Fruit fly (Drosophila melanogaster) whole organism, embryonic: Measurements from ENCODE around the gene CG4133.

Experiments used
- CG10274 ChIP-seq: fragments of 200-800 bp; sonication (Bioruptor generic); optimal IDR thresholded peaks from 3 replicates; lab custom pipeline; 2017; ENCODE audit warnings: missing biosample characterization, mild to moderate bottlenecking, missing genetic modification characterization
- CG10959 ChIP-seq: fragments of 200-800 bp; sonication (Bioruptor generic); IDR thresholded peaks from 2 replicates; pipeline ENCODE4 v1.3.6; 2022; ENCODE audit warnings: missing biosample characterization, missing genetic modification characterization
- CG11093 ChIP-seq: fragments of 200-800 bp; sonication (Bioruptor generic); IDR thresholded peaks from 3 replicates; pipeline ENCODE4 v1.3.6; 2022; ENCODE audit warnings: missing biosample characterization, missing genetic modification characterization
- CG11456 ChIP-seq: fragments of 200-800 bp; sonication (Bioruptor generic); IDR thresholded peaks from 3 replicates; pipeline ENCODE4 v1.3.6; 2022; ENCODE audit warnings: missing biosample characterization, missing genetic modification characterization
- CG12769 ChIP-seq: fragments of 200-800 bp; sonication (Bioruptor generic); optimal IDR thresholded peaks from 2 replicates; lab custom pipeline; 2019; ENCODE audit warnings: missing biosample characterization, mild to moderate bottlenecking, missing genetic modification characterization, moderate library complexity
- CG32772 ChIP-seq: fragments of 200-800 bp; sonication (Bioruptor generic); IDR thresholded peaks from 2 replicates; pipeline ENCODE4 v1.3.6; 2022; ENCODE audit warnings: missing biosample characterization, missing genetic modification characterization
- CG33557 ChIP-seq: fragments of 200-800 bp; sonication (Bioruptor generic); optimal IDR thresholded peaks from 2 replicates; lab custom pipeline; 2019; ENCODE audit warnings: missing biosample characterization, mild to moderate bottlenecking, missing genetic modification characterization, moderate library complexity
- CG4328 ChIP-seq: fragments of 200-800 bp; sonication (Bioruptor generic); optimal IDR thresholded peaks from 3 replicates; lab custom pipeline; 2017; ENCODE audit warnings: missing biosample characterization, missing genetic modification reagents, missing genetic modification characterization
- CG7786 ChIP-seq: fragments of 200-800 bp; sonication (Bioruptor generic); optimal IDR thresholded peaks from 2 replicates; lab custom pipeline; 2016; ENCODE audit warnings: missing biosample characterization, missing genetic modification characterization
- CG8944 ChIP-seq: fragments of 200-800 bp; sonication (Bioruptor generic); optimal IDR thresholded peaks from 3 replicates; lab custom pipeline; 2016; ENCODE audit warnings: missing biosample characterization, missing genetic modification characterization
- Dip3 ChIP-seq: fragments of 200-800 bp; sonication (Bioruptor generic); optimal IDR thresholded peaks from 3 replicates; lab custom pipeline; 2016; ENCODE audit warnings: missing biosample characterization, missing genetic modification characterization
- Dref ChIP-seq: fragments of 200-800 bp; sonication (Bioruptor generic); IDR thresholded peaks from 2 replicates; pipeline ENCODE4 v1.3.6; 2022; ENCODE audit warnings: missing biosample characterization, missing genetic modification characterization
- HHEX ChIP-seq: fragments of 200-800 bp; sonication (Bioruptor generic); optimal IDR thresholded peaks from 3 replicates; lab custom pipeline; 2017; ENCODE audit warnings: missing biosample characterization, mild to moderate bottlenecking, missing genetic modification characterization, missing genetic modification reagents
- HmgD ChIP-seq: fragments of 200-800 bp; sonication (Bioruptor generic); optimal IDR thresholded peaks from 3 replicates; lab custom pipeline; 2016; ENCODE audit warnings: missing biosample characterization, missing genetic modification characterization
- Hmr ChIP-seq: fragments of 200-800 bp; sonication (Bioruptor generic); optimal IDR thresholded peaks from 3 replicates; lab custom pipeline; 2017; ENCODE audit warnings: mild to moderate bottlenecking, missing biosample characterization, missing genetic modification reagents, missing genetic modification characterization
- Hr39 ChIP-seq: fragments of >200 bp; optimal IDR thresholded peaks from 2 replicates; lab custom pipeline; 2017
- Hr78 ChIP-seq, 2 experiments: fragments of 200-800 bp in 1 of 2; fragments of >200 bp in 1 of 2; sonication (Bioruptor generic) in 1 of 2; optimal IDR thresholded peaks; 2 replicates each; lab custom pipeline; 2017 to 2019; ENCODE audit warnings: missing biosample characterization in 2 of 2, missing genetic modification characterization in 2 of 2, mild to moderate bottlenecking in 1 of 2, moderate library complexity in 1 of 2
- MBD-R2 ChIP-seq: fragments of 200-800 bp; sonication (Bioruptor generic); IDR thresholded peaks from 2 replicates; pipeline ENCODE4 v1.3.6; 2022; ENCODE audit warnings: missing biosample characterization, missing genetic modification characterization
- MESR4 ChIP-seq: fragments of 200-800 bp; sonication (Bioruptor generic); optimal IDR thresholded peaks from 2 replicates; lab custom pipeline; 2018; ENCODE audit warnings: missing biosample characterization, mild to moderate bottlenecking, missing genetic modification characterization, moderate library complexity
- Mad ChIP-seq: fragments of 200-800 bp; sonication (Bioruptor generic); optimal IDR thresholded peaks from 2 replicates; lab custom pipeline; 2016; ENCODE audit warnings: missing biosample characterization, missing genetic modification characterization
- Nf-YB ChIP-seq: fragments of 200-800 bp; sonication (Bioruptor generic); optimal IDR thresholded peaks from 3 replicates; lab custom pipeline; 2019; ENCODE audit warnings: missing biosample characterization, mild to moderate bottlenecking, missing genetic modification characterization, moderate library complexity
- Nf-YC ChIP-seq: fragments of 200-800 bp; optimal IDR thresholded peaks from 3 replicates; lab custom pipeline; 2019; ENCODE audit warnings: missing biosample characterization, mild to moderate bottlenecking, missing genetic modification characterization, moderate library complexity
- Sry-β ChIP-seq: fragments of 200-800 bp; sonication (Bioruptor generic); optimal IDR thresholded peaks from 2 replicates; lab custom pipeline; 2018; ENCODE audit warnings: missing biosample characterization, mild to moderate bottlenecking, missing genetic modification characterization, moderate library complexity
- Trl ChIP-seq, 3 experiments: fragments of >200 bp in 2 of 3; fragments of 200-800 bp in 1 of 3; sonication (Bioruptor generic) in 1 of 3; optimal IDR thresholded peaks; 2 replicates in 1 of 3; 3 replicates in 2 of 3; lab custom pipeline; 2016 to 2017; ENCODE audit warnings: missing biosample characterization in 1 of 3, missing genetic modification characterization in 1 of 3
- Vsx1 ChIP-seq: fragments of 200-800 bp; sonication (Bioruptor generic); optimal IDR thresholded peaks from 2 replicates; lab custom pipeline; 2017; ENCODE audit warnings: missing biosample characterization, mild to moderate bottlenecking, missing genetic modification characterization, missing genetic modification reagents
- Xrp1 ChIP-seq: fragments of 200-800 bp; sonication (Bioruptor generic); IDR thresholded peaks from 2 replicates; pipeline ENCODE4 v1.3.6; 2022; ENCODE audit warnings: missing biosample characterization, missing genetic modification characterization
- aop ChIP-seq: fragments of 200-800 bp; sonication (Bioruptor generic); IDR thresholded peaks from 2 replicates; pipeline ENCODE4 v1.3.6; 2022; ENCODE audit warnings: missing biosample characterization, missing genetic modification characterization
- az2 ChIP-seq: fragments of 200-800 bp; sonication (Bioruptor generic); optimal IDR thresholded peaks from 3 replicates; lab custom pipeline; 2016; ENCODE audit warnings: missing biosample characterization, missing genetic modification characterization
- bab2 ChIP-seq: fragments of 200-800 bp; sonication (Bioruptor generic); optimal IDR thresholded peaks from 2 replicates; lab custom pipeline; 2016; ENCODE audit warnings: missing biosample characterization, missing genetic modification characterization
- bcd ChIP-seq: fragments of 200-800 bp; sonication (Bioruptor generic); optimal IDR thresholded peaks from 2 replicates; lab custom pipeline; 2017; ENCODE audit warnings: missing biosample characterization, mild to moderate bottlenecking, missing genetic modification characterization
- bowl ChIP-seq: fragments of 200-800 bp; sonication (Bioruptor generic); IDR thresholded peaks from 2 replicates; pipeline ENCODE4 v1.3.6; 2022; ENCODE audit warnings: missing biosample characterization, missing genetic modification characterization
- disco-r ChIP-seq: fragments of 200-800 bp; sonication (Bioruptor generic); optimal IDR thresholded peaks from 2 replicates; lab custom pipeline; 2016; ENCODE audit warnings: missing biosample characterization, missing genetic modification characterization
- grau ChIP-seq: fragments of 200-800 bp; optimal IDR thresholded peaks from 3 replicates; lab custom pipeline; 2019; ENCODE audit warnings: missing biosample characterization, mild to moderate bottlenecking, missing genetic modification characterization, moderate library complexity
- h ChIP-seq: fragments of >200 bp; optimal IDR thresholded peaks from 2 replicates; lab custom pipeline; 2017
- kni ChIP-seq: fragments of 200-800 bp; sonication (Bioruptor generic); optimal IDR thresholded peaks from 3 replicates; lab custom pipeline; 2017; ENCODE audit warnings: mild to moderate bottlenecking, missing biosample characterization, missing genetic modification reagents, missing genetic modification characterization
- lilli ChIP-seq: fragments of 200-800 bp; sonication (Bioruptor generic); optimal IDR thresholded peaks from 3 replicates; lab custom pipeline; 2016; ENCODE audit warnings: missing biosample characterization, missing genetic modification characterization
- mam ChIP-seq: fragments of 200-800 bp; sonication (Bioruptor generic); optimal IDR thresholded peaks from 3 replicates; lab custom pipeline; 2016; ENCODE audit warnings: missing biosample characterization, missing genetic modification characterization
- mirr ChIP-seq: fragments of 200-800 bp; sonication (Bioruptor generic); optimal IDR thresholded peaks from 3 replicates; lab custom pipeline; 2018; ENCODE audit warnings: missing biosample characterization, mild to moderate bottlenecking, missing genetic modification characterization
- odd ChIP-seq: fragments of 200-800 bp; sonication (Bioruptor generic); optimal IDR thresholded peaks from 2 replicates; lab custom pipeline; 2017; ENCODE audit warnings: missing biosample characterization, mild to moderate bottlenecking, missing genetic modification characterization
- onecut ChIP-seq: fragments of 200-800 bp; sonication (Bioruptor generic); IDR thresholded peaks from 2 replicates; pipeline ENCODE4 v1.3.6; 2022; ENCODE audit warnings: missing biosample characterization, missing genetic modification characterization
- phol ChIP-seq: fragments of 200-800 bp; sonication (Bioruptor generic); optimal IDR thresholded peaks from 3 replicates; lab custom pipeline; 2018; ENCODE audit warnings: missing biosample characterization, mild to moderate bottlenecking, missing genetic modification characterization, moderate library complexity
- prd ChIP-seq, 3 experiments: fragments of >200 bp in 2 of 3; fragments of 200-800 bp in 1 of 3; sonication (Bioruptor generic) in 1 of 3; optimal IDR thresholded peaks in 2 of 3; IDR thresholded peaks in 1 of 3; 2 replicates in 2 of 3; 3 replicates in 1 of 3; pipeline versions ENCODE4 v1.3.6 to Lab custom; 2017 to 2022; ENCODE audit warnings: missing biosample characterization in 1 of 3, missing genetic modification characterization in 1 of 3
- sens-2 ChIP-seq: fragments of 200-800 bp; sonication (Bioruptor generic); IDR thresholded peaks from 2 replicates; pipeline ENCODE4 v1.3.6; 2022; ENCODE audit warnings: missing biosample characterization, missing genetic modification characterization
- seq ChIP-seq: fragments of 200-800 bp; sonication (Bioruptor generic); IDR thresholded peaks from 2 replicates; pipeline ENCODE4 v1.3.6; 2022; ENCODE audit warnings: missing biosample characterization, missing genetic modification characterization
- sqz ChIP-seq: fragments of 200-800 bp; sonication (Bioruptor generic); optimal IDR thresholded peaks from 3 replicates; lab custom pipeline; 2018; ENCODE audit warnings: missing biosample characterization, mild to moderate bottlenecking, missing genetic modification characterization
- stwl ChIP-seq: fragments of 200-800 bp; sonication (Bioruptor generic); optimal IDR thresholded peaks from 3 replicates; lab custom pipeline; 2018; ENCODE audit warnings: missing biosample characterization, mild to moderate bottlenecking, missing genetic modification characterization, moderate library complexity
- sug ChIP-seq: fragments of 200-800 bp; optimal IDR thresholded peaks from 2 replicates; lab custom pipeline; 2019; ENCODE audit warnings: missing biosample characterization, mild to moderate bottlenecking, missing genetic modification characterization, moderate library complexity
- tup ChIP-seq: fragments of 200-800 bp; sonication (Bioruptor generic); optimal IDR thresholded peaks from 2 replicates; lab custom pipeline; 2016; ENCODE audit warnings: missing biosample characterization, mild to moderate bottlenecking, missing genetic modification characterization, moderate library complexity
- twi ChIP-seq: fragments of 200-800 bp; optimal IDR thresholded peaks from 2 replicates; lab custom pipeline; 2019; ENCODE audit warnings: missing biosample characterization, mild to moderate bottlenecking, missing genetic modification characterization, moderate library complexity
- usp ChIP-seq: fragments of >200 bp; optimal IDR thresholded peaks from 2 replicates; lab custom pipeline; 2017; ENCODE audit warnings: missing biosample characterization, missing genetic modification characterization

Gene CG4133

dm6 chr2L:419620-420184, 35.6 kb upstream of the CG4133 start, which contains the start of the genes CG13690 and RpLP1 (continued):
- TF ChIP-seq sug (peak; percentile 73), Dip3 (GFP tag; lab: Kevin White, UChicago) (peak; percentile 56), Sry-β (no peak), CG8944 (peak; percentile 47), CG33557 (GFP tag; lab: Kevin White, UChicago) (peak; percentile 72), Dref (GFP tag; lab: Robert Waterston, UW) (peak; percentile 32; the same call in 1 of the 2 replicates), az2 (peak; percentile 50), bab2 (GFP tag; lab: Kevin White, UChicago) (peak; percentile 25), kni (GFP tag; lab: Kevin White, UChicago) (peak; percentile 92), Nf-YB (GFP tag; lab: Kevin White, UChicago) (peak; percentile 71), HHEX (peak; percentile 85), CG10959 (no peak), CG11456 (GFP tag; lab: Robert Waterston, UW) (peak; percentile 76; the same call in 2 of the 3 replicates), HmgD (peak; percentile 51), CG7786 (no peak), tup (GFP tag; lab: Kevin White, UChicago) (peak; percentile 7), mirr (GFP tag; lab: Kevin White, UChicago) (peak; percentile 77), disco-r (GFP tag; lab: Kevin White, UChicago) (peak; percentile 50), twi (tag; lab: Kevin White, UChicago) (peak; percentile 59), CG4328 (GFP tag; lab: Kevin White, UChicago) (peak; percentile 89), CG12769 (tag; lab: Kevin White, UChicago) (peak; percentile 63), Nf-YC (tag; lab: Kevin White, UChicago) (peak; percentile 71), CG11093 (no peak), seq (GFP tag; lab: Robert Waterston, UW) (no peak), odd (GFP tag; lab: Kevin White, UChicago) (peak; percentile 90), Mad (peak; percentile 22), Vsx1 (GFP tag; lab: Kevin White, UChicago) (peak; percentile 85), onecut (GFP tag; lab: Robert Waterston, UW) (peak; percentile 77), sens-2 (GFP tag; lab: Robert Waterston, UW) (0 out of 2 replicates have a peak, but pooled peaks have one; percentile 25), CG10274 (GFP tag; lab: Kevin White, UChicago) (peak; percentile 57), aop (GFP tag; lab: Robert Waterston, UW) (no peak), mam (GFP tag; lab: Kevin White, UChicago) (peak; percentile 25), lilli (GFP tag; lab: Kevin White, UChicago) (peak; percentile 49), MESR4 (GFP tag; lab: Kevin White, UChicago) (peak; percentile 99), phol (peak; percentile 89), CG32772 (no peak), MBD-R2 (GFP tag; lab: Robert Waterston, UW) (peak; percentile 8; the same call in 1 of the 2 replicates), bowl (GFP tag; lab: Robert Waterston, UW) (no peak; the same call in 1 of the 2 replicates), Hr78 (GFP tag; optimal IDR thresholded peaks at IDR 0.05; lab: Kevin White, UChicago) (peak in 1 of 2 experiments; percentile 28), Trl (optimal IDR thresholded peaks at IDR 0.05; lab: Kevin White, UChicago) (no peak), Trl (GFP tag; optimal IDR thresholded peaks at IDR 0.05; lab: Kevin White, UChicago) (peak; percentile 74), h (lab: Kevin White, UChicago) (no peak), Hmr (GFP tag; lab: Kevin White, UChicago) (peak; percentile 95), sqz (GFP tag; lab: Kevin White, UChicago) (peak; percentile 90), Xrp1 (GFP tag; lab: Robert Waterston, UW) (0 out of 2 replicates have a peak, but pooled peaks have one; percentile 34), bcd (peak; percentile 85), prd (optimal IDR thresholded peaks at IDR 0.05; lab: Kevin White, UChicago) (no peak), prd (GFP tag; IDR thresholded peaks at IDR 0.05; lab: Robert Waterston, UW) (no peak), stwl (tag; lab: Kevin White, UChicago) (peak; percentile 76), usp (GFP tag; lab: Kevin White, UChicago) (no peak), grau (tag; lab: Kevin White, UChicago) (peak; percentile 74), Hr39 (no peak)
